Worm (Caenorhabditis elegans) whole organism, mixed stage, embryonic: Measurements from ENCODE around the gene spig-3.

ENCODE experiments used
- ceh-43 ChIP-seq: fragments of 200-800 bp; sonication (Bioruptor generic); optimal IDR thresholded peaks from 2 replicates; lab custom pipeline; 2018; ENCODE audit warnings: mild to moderate bottlenecking, missing genetic modification characterization, moderate library complexity, missing compliant biosample characterization
- ces-1 ChIP-seq: fragments of 150-350 bp; optimal IDR thresholded peaks from 2 replicates; lab custom pipeline; 2014; ENCODE audit warnings: missing biosample characterization, missing genetic modification reagents, missing genetic modification characterization
- elt-3 ChIP-seq: fragments of 150-350 bp; optimal IDR thresholded peaks from 2 replicates; lab custom pipeline; 2014; ENCODE audit warnings: missing biosample characterization, missing genetic modification characterization
- ham-2 ChIP-seq: fragments of 200-800 bp; sonication (Bioruptor generic); optimal IDR thresholded peaks from 2 replicates; lab custom pipeline; 2018; ENCODE audit warnings: mild to moderate bottlenecking, missing genetic modification characterization, missing compliant biosample characterization
- lin-13 ChIP-seq: fragments of 150-350 bp; optimal IDR thresholded peaks from 2 replicates; lab custom pipeline; 2014; ENCODE audit warnings: missing biosample characterization, missing genetic modification characterization
- mls-2 ChIP-seq: sonication (generic microtip); optimal IDR thresholded peaks from 2 replicates; lab custom pipeline; 2016; ENCODE audit warnings: mild to moderate bottlenecking, missing genetic modification characterization, moderate library complexity, missing compliant biosample characterization
- nhr-237 ChIP-seq: fragments of 150-350 bp; optimal IDR thresholded peaks from 2 replicates; lab custom pipeline; 2014; ENCODE audit warnings: missing biosample characterization, missing genetic modification characterization

DNA sequence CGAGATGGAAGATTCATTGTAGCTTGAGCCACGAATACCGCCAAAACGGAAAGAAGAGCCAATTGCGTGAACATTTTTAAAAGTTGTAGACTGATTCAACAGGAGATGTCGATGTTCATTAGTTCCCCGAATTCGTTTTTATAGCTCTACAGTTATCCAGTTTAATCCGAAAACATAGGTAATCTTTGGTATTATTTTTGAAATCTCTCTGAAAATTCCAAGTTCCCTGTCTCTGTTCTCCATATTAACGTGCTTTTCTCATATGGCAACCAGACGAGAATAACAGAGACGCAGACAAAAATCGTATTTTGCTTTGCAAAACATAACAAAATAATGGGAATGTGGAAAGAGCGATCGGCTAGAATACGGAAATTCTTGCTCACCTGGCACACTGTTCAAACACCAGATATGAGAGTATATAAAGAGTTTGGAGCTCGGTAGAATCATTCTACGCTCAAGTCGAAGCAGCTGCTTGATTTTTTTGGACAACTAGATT, at the start of gene spig-3, which contains the start of gene F14D7.12:
- TF ChIP-seq lin-13 (tag; lab: Kevin White, UChicago), result no peak
- TF ChIP-seq ham-2, result no peak
- no peak for TF ChIP-seq mls-2 (tag; lab: Kevin White, UChicago)
- TF ChIP-seq nhr-237 (tag; lab: Kevin White, UChicago), result no peak
- TF ChIP-seq ces-1 (GFP tag; lab: Kevin White, UChicago), result no peak
- no peak for TF ChIP-seq ceh-43 (GFP tag; lab: Kevin White, UChicago)
- TF ChIP-seq elt-3 (tag; lab: Kevin White, UChicago), result no peak
